Fruit fly (Drosophila melanogaster): Measurements from ENCODE around the gene sloth2.

The sloth2 gene

dm6 chrX:6985182-6985851, 25.8 kb upstream of the sloth2 start (continued):
- TF ChIP-seq CG13287 (GFP tag; IDR thresholded peaks at IDR 0.05; ENCODE audit: partially characterized antibody) (peak; percentile 10; the same call in 1 of the 2 replicates), CG6254 (GFP tag; optimal IDR thresholded peaks at IDR 0.05) (peak; percentile 71), kay (GFP tag; optimal IDR thresholded peaks at IDR 0.05) (peak; percentile 56), CG18011 (GFP tag; optimal IDR thresholded peaks at IDR 0.05) (no peak), fu2 (GFP tag; optimal IDR thresholded peaks at IDR 0.05) (peak; percentile 44), lmd (GFP tag; IDR thresholded peaks at IDR 0.05) (peak; percentile 64), h (optimal IDR thresholded peaks at IDR 0.05) (no peak), CG7786 (GFP tag; optimal IDR thresholded peaks at IDR 0.05) (peak; percentile 74), Dip3 (GFP tag; optimal IDR thresholded peaks at IDR 0.05) (peak; percentile 78), Doc2 (GFP tag; IDR thresholded peaks at IDR 0.05) (no peak), CG9932 (GFP tag; IDR thresholded peaks at IDR 0.05) (peak; percentile 42), sna (GFP tag; IDR thresholded peaks at IDR 0.05; ENCODE audit: partially characterized antibody) (no peak), Fer3 (tag; optimal IDR thresholded peaks at IDR 0.05) (peak; percentile 44), CG14050 (GFP tag; IDR thresholded peaks at IDR 0.05) (0 out of 3 replicates have a peak, but pooled peaks have one; percentile 10), vnd (GFP tag; IDR thresholded peaks at IDR 0.05; ENCODE audit: partially characterized antibody) (no peak), CG6765 (GFP tag; optimal IDR thresholded peaks at IDR 0.05) (no peak), gro (GFP tag; optimal IDR thresholded peaks at IDR 0.05) (peak; percentile 68), CG13123 (GFP tag; optimal IDR thresholded peaks at IDR 0.05) (peak; percentile 19), btn (GFP tag; optimal IDR thresholded peaks at IDR 0.05) (peak; percentile 65), Dip2 (GFP tag; IDR thresholded peaks at IDR 0.05) (no peak), hbn (GFP tag; IDR thresholded peaks at IDR 0.05; ENCODE audit: partially characterized antibody) (no peak), trh (GFP tag; optimal IDR thresholded peaks at IDR 0.05) (peak; percentile 21), phol (tag; optimal IDR thresholded peaks at IDR 0.05) (peak; percentile 81), zf30C (GFP tag; optimal IDR thresholded peaks at IDR 0.05) (no peak), Chrac-16 (GFP tag; optimal IDR thresholded peaks at IDR 0.05) (peak; percentile 80), bcd (GFP tag; optimal IDR thresholded peaks at IDR 0.05) (peak; percentile 75), CG15479 (GFP tag; optimal IDR thresholded peaks at IDR 0.05) (no peak), CG10979 (tag; optimal IDR thresholded peaks at IDR 0.05) (peak; percentile 91), az2 (GFP tag; optimal IDR thresholded peaks at IDR 0.05) (peak; percentile 87), HmgZ (tag; optimal IDR thresholded peaks at IDR 0.05) (peak; percentile 7), en (GFP tag; optimal IDR thresholded peaks at IDR 0.05) (peak; percentile 60), gem (tag; optimal IDR thresholded peaks at IDR 0.05) (peak; percentile 91), TFAM (GFP tag; optimal IDR thresholded peaks at IDR 0.05) (peak; percentile 41), Sox100B (GFP tag; optimal IDR thresholded peaks at IDR 0.05) (peak; percentile 71), schlank (tag; optimal IDR thresholded peaks at IDR 0.05) (no peak), CG8089 (GFP tag; optimal IDR thresholded peaks at IDR 0.05) (peak; percentile 81), CG10654 (GFP tag; optimal IDR thresholded peaks at IDR 0.05) (peak; percentile 63), CG9797 (GFP tag; optimal IDR thresholded peaks at IDR 0.05) (no peak), CG11723 (GFP tag; optimal IDR thresholded peaks at IDR 0.05) (peak; percentile 52), dpn (GFP tag; optimal IDR thresholded peaks at IDR 0.05) (peak; percentile 64 to 82), grn (GFP tag; optimal IDR thresholded peaks at IDR 0.05) (peak; percentile 67), dm (GFP tag; optimal IDR thresholded peaks at IDR 0.05) (peak; percentile 63), Ada2b (GFP tag; IDR thresholded peaks at IDR 0.05) (peak; percentile 41), CG8944 (GFP tag; optimal IDR thresholded peaks at IDR 0.05) (peak; percentile 68), CG13894 (tag; optimal IDR thresholded peaks at IDR 0.05) (peak; percentile 67), cato (GFP tag; optimal IDR thresholded peaks at IDR 0.05; ENCODE audit: borderline replicate concordance) (peak; percentile 6), CG15269 (tag; optimal IDR thresholded peaks at IDR 0.05) (peak; percentile 56), CG1647 (GFP tag; optimal IDR thresholded peaks at IDR 0.05) (no peak), CG17186 (GFP tag; optimal IDR thresholded peaks at IDR 0.05) (no peak), tna (GFP tag; IDR thresholded peaks at IDR 0.05; ENCODE audit: partially characterized antibody) (peak; percentile 49; the same call in 1 of the 2 replicates)
